Fruit fly (Drosophila melanogaster): Measurements from ENCODE around the gene CG17321.

- TF ChIP-seq OdsH (GFP tag; optimal IDR thresholded peaks at IDR 0.05) (no peak), svp (GFP tag) (no peak), Sox102F (GFP tag; optimal IDR thresholded peaks at IDR 0.05) (no peak), CG3919 (GFP tag; optimal IDR thresholded peaks at IDR 0.05) (no peak), pdm3 (GFP tag; optimal IDR thresholded peaks at IDR 0.05) (no peak), CG10669 (GFP tag; optimal IDR thresholded peaks at IDR 0.05) (no peak), Hr4 (GFP tag; optimal IDR thresholded peaks at IDR 0.05) (no peak), Ets96B (tag; optimal IDR thresholded peaks at IDR 0.05) (no peak), fd85E (GFP tag; optimal IDR thresholded peaks at IDR 0.05) (no peak), cyc (GFP tag; optimal IDR thresholded peaks at IDR 0.05) (no peak)
These were observed 35.5 kb upstream of the CG17321 start for dm6 chr2L:18809486-18809885.

All from whole organism, prepupa.